Fruit fly (Drosophila melanogaster): ENCODE results near the gene gzl.

Gene gzl

DNA sequence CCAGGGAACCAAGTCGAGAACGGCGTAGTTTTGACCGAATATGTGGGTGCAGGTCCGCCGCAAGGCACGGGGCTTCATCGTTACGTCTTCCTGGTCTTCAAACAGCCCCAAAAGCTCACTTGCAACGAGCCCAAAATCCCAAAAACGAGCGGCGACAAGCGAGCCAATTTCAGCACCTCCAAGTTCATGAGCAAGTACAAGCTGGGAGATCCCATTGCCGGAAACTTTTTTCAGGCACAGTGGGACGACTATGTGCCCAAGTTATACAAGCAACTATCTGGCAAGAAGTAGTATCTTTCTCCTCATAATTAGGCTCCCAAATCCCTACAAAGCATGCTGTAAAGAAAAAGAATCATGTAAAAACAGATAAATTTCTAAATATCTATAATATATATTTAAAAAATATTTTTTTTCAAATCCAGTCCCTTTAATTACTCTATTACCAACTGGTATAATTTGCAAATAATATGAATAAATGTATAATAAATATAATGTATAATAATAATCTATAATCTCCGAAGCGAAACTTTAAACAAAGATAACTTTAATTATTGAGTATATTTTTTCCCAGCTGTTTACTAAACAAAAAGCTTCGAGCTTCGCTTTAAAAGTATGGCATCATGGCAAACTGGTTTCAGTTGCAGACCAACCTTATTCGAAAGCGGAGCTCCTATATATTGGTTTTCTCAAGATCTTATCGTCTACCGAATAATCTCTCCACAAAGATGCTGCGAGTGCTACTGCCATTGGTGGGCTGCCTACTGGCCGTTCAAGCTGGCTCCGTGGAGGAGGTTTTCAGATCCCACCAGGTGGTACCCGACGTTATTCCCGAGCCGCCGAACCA, 39.1 kb upstream of the gzl start, which contains the start of gene CG17919:
Gene CG17919 (plus strand): TSS at position 634 of the 844 bp plus-strand sequence.
- TF ChIP-seq cnc (optimal IDR thresholded peaks at IDR 0.05) (no peak), CG12768 (GFP tag; optimal IDR thresholded peaks at IDR 0.05) (no peak), Hr96 (GFP tag; optimal IDR thresholded peaks at IDR 0.05) (no peak), pad (GFP tag; optimal IDR thresholded peaks at IDR 0.05) (no peak), tj (GFP tag; optimal IDR thresholded peaks at IDR 0.05) (no peak), CG7045 (GFP tag; optimal IDR thresholded peaks at IDR 0.05) (no peak), CG7101 (tag; optimal IDR thresholded peaks at IDR 0.05) (no peak), CG33017 (tag; optimal IDR thresholded peaks at IDR 0.05) (no peak), kay (GFP tag; ENCODE audit: borderline replicate concordance) (no peak), toe (GFP tag; optimal IDR thresholded peaks at IDR 0.05) (no peak), CG5204 (GFP tag; optimal IDR thresholded peaks at IDR 0.05) (no peak), cic (GFP tag; optimal IDR thresholded peaks at IDR 0.05) (no peak), CG11617 (GFP tag; optimal IDR thresholded peaks at IDR 0.05) (no peak)

DNA sequence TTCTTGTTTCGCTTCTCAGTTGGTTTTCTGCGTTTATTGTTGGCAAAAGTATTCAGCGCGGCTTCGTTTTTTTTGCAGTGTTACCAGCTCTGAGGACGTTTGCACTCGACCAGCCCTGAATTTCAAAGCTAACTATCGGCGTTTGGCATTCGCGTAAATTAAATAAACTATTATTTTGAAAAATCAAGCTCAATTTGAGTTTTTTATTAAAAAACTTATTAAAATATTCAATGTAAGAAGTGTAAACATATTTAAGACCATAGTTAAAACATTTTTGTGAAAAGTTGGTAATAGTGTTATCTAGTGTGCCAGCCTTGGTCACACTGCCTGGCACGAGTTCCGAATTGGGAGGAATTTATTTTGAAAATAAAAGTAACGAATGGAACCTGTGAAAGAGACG, 36.9 kb upstream of the gzl start, which contains the start of the genes SmD2 and CG18048:
Gene SmD2 (minus strand): TSS at position 98 of the 400 bp plus-strand sequence.
Gene CG18048 (plus strand): TSS at position 298 of the 400 bp plus-strand sequence.
- TF ChIP-seq bab1 (GFP tag; optimal IDR thresholded peaks at IDR 0.05), result peak; percentile 24
- TF ChIP-seq CG14711 (tag; optimal IDR thresholded peaks at IDR 0.05), result peak; percentile 14
- no peak for TF ChIP-seq CG7045 (GFP tag; optimal IDR thresholded peaks at IDR 0.05)
- no peak for TF ChIP-seq cic (GFP tag; optimal IDR thresholded peaks at IDR 0.05)
- peak; percentile 6 for TF ChIP-seq Hr96 (GFP tag; optimal IDR thresholded peaks at IDR 0.05)
- no peak for TF ChIP-seq kay (GFP tag; ENCODE audit: borderline replicate concordance)
- TF ChIP-seq CG5204 (GFP tag; optimal IDR thresholded peaks at IDR 0.05), result peak; percentile 18
- TF ChIP-seq CG7101 (tag; optimal IDR thresholded peaks at IDR 0.05), result no peak
- no peak for TF ChIP-seq CG11617 (GFP tag; optimal IDR thresholded peaks at IDR 0.05)
- TF ChIP-seq Crg-1 (GFP tag; optimal IDR thresholded peaks at IDR 0.05), result no peak
- TF ChIP-seq tj (GFP tag; optimal IDR thresholded peaks at IDR 0.05), result peak; percentile 6
- TF ChIP-seq ovo (GFP tag; optimal IDR thresholded peaks at IDR 0.05), result no peak
- TF ChIP-seq Mnt (GFP tag; optimal IDR thresholded peaks at IDR 0.05), result peak; percentile 65
- peak; percentile 23 for TF ChIP-seq CG1620 (GFP tag; optimal IDR thresholded peaks at IDR 0.05)
- TF ChIP-seq CG12768 (GFP tag; optimal IDR thresholded peaks at IDR 0.05), result peak; percentile 7
- no peak for TF ChIP-seq pad (GFP tag; optimal IDR thresholded peaks at IDR 0.05)
- no peak for TF ChIP-seq Clk (GFP tag; optimal IDR thresholded peaks at IDR 0.05)
- TF ChIP-seq toe (GFP tag; optimal IDR thresholded peaks at IDR 0.05), result no peak
- no peak for TF ChIP-seq cnc (optimal IDR thresholded peaks at IDR 0.05)
- no peak for TF ChIP-seq CG33017 (tag; optimal IDR thresholded peaks at IDR 0.05)

DNA sequence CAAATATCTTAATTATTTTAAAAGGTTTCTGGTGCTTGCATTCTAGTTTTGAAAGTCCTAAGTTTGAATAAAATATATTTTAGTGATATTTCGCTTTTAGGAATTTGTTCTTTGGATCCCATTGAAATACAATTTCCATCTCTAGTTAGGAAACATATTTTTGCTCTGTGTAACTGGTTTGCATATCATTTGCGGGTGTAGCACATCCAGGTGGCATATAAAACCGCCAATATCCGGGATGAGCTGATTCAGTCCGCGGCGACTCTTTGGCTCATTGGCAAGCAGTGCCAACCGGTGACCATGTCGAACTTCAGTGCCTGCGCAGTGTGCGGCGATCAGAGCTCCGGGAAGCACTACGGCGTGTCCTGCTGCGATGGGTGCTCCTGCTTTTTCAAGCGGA, 33.8 kb upstream of the gzl start, which contains the start of gene Hr83:
Gene Hr83 (plus strand): TSS at position 301 of the 400 bp plus-strand sequence.
- no peak for TF ChIP-seq CG33017 (tag; optimal IDR thresholded peaks at IDR 0.05)
- no peak for TF ChIP-seq pad (GFP tag; optimal IDR thresholded peaks at IDR 0.05)
- TF ChIP-seq CG5204 (GFP tag; optimal IDR thresholded peaks at IDR 0.05), result no peak
- no peak for TF ChIP-seq CG11617 (GFP tag; optimal IDR thresholded peaks at IDR 0.05)
- TF ChIP-seq CG7045 (GFP tag; optimal IDR thresholded peaks at IDR 0.05), result no peak
- no peak for TF ChIP-seq Clk (GFP tag; optimal IDR thresholded peaks at IDR 0.05)

DNA sequence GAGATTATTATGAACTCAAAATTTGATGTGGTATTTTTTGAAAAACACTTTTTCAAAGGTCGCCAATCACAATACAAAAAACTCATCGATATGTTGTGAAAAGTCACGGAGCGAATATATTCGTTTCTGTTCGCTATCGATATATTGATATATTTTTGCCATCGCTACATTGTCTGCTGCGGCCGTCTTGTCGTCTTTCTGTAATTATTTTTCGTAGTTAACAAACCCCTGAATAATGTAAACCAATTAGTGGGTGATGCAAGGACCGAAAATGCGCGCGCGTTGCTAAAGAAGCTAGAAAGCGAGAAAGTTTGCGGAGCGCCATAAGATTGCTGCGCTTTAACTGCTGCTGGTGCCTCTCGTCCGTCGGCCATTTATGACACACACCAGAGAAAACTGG, 32.0 kb upstream of the gzl start, which contains the start of gene Pak:
Gene Pak (plus strand): TSS at position 142 of the 400 bp plus-strand sequence.
- TF ChIP-seq cnc (optimal IDR thresholded peaks at IDR 0.05), result no peak
- no peak for TF ChIP-seq Crg-1 (GFP tag; optimal IDR thresholded peaks at IDR 0.05)
- TF ChIP-seq CG7101 (tag; optimal IDR thresholded peaks at IDR 0.05), result no peak

DNA sequence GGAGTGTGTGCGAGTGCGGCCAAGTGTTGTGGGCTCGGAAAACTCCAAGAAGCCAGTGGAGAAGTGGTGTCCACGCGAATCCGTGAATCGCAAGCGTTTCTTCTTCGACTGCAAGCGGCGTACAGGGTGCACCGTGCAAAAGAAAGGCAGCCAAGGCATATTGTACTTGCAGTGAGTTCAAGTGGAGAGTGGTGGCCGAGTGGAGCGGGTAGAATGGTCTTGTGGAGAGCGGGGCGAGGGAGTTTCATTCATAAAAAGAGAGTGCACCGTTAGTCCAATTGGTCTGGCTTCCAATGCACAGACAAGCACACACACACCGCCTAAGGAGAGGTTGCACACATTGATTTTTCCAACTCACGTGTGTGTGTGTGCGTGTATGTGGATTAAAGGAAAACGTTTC, 31.5 kb upstream of the gzl start:
- TF ChIP-seq cic (GFP tag; optimal IDR thresholded peaks at IDR 0.05) (peak; percentile 34), pad (GFP tag; optimal IDR thresholded peaks at IDR 0.05) (peak; percentile 92), CG33017 (tag; optimal IDR thresholded peaks at IDR 0.05) (no peak)

DNA sequence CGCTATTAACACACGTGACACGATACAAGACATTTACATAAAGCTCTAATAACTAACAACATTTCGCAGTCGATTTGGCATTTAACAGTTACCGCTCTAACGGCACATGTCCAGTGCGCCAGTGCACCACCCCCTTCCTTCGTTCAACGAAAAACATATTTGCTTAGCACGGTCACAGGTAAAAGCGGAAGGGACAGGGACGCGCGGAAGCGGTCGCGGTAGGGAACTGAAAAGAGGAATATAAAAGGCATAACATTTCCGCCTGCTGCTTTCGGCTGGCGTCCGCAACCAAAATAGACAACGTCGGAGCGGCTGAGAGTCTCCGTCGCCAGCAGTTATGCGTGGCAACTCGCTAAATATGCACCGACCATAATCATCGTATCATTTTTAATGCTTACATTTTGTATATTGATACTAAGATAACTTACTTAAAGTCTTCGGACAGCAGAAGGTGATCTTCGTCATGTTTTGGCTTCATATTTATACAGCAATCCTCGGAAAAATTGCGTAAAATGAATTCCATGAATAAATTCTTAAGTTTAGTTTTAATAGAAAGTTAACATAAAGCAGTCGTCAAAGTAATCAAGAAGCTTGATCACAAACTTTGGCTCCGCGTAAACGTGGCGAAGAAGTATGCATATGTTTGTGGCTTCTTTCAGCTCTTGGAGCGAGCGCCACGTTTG, 30.9 kb upstream of the gzl start:
- TF ChIP-seq ovo (GFP tag; optimal IDR thresholded peaks at IDR 0.05) (peak; percentile 38), cnc (optimal IDR thresholded peaks at IDR 0.05) (no peak), CG33017 (tag; optimal IDR thresholded peaks at IDR 0.05) (peak; percentile 9), kay (GFP tag; ENCODE audit: borderline replicate concordance) (no peak), CG11617 (GFP tag; optimal IDR thresholded peaks at IDR 0.05) (no peak), CG7101 (tag; optimal IDR thresholded peaks at IDR 0.05) (peak; percentile 12)

DNA sequence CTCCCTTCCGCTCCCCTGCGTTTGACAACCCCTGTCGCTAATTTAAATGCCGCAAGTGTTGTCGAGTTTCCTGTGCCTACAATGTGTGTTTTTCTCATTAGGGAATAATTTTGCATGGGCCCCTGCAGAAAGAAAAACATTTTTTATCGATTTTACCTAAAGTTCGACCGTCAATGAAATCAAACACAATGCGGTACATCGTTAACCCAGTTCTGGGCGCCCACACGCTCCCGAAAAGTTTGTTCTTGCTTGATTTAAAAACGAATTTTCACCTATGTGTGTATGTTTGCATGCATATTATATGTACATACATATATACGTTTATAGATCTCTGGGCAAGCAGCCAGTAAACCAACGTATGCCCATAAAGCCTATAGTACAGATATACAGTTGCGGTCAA, 30.3 kb upstream of the gzl start:
- TF ChIP-seq CG14711 (tag; optimal IDR thresholded peaks at IDR 0.05) (no peak), tj (GFP tag; optimal IDR thresholded peaks at IDR 0.05) (no peak), Crg-1 (GFP tag; optimal IDR thresholded peaks at IDR 0.05) (no peak), CG1620 (GFP tag; optimal IDR thresholded peaks at IDR 0.05) (no peak), Hr96 (GFP tag; optimal IDR thresholded peaks at IDR 0.05) (no peak), cnc (optimal IDR thresholded peaks at IDR 0.05) (no peak), CG11617 (GFP tag; optimal IDR thresholded peaks at IDR 0.05) (no peak), CG7101 (tag; optimal IDR thresholded peaks at IDR 0.05) (no peak), CG5204 (GFP tag; optimal IDR thresholded peaks at IDR 0.05) (no peak), ovo (GFP tag; optimal IDR thresholded peaks at IDR 0.05) (no peak), toe (GFP tag; optimal IDR thresholded peaks at IDR 0.05) (no peak), pad (GFP tag; optimal IDR thresholded peaks at IDR 0.05) (no peak), CG7045 (GFP tag; optimal IDR thresholded peaks at IDR 0.05) (no peak)
